Worm (Caenorhabditis elegans): ENCODE results near the gene Y37E11AM.2.

Y37E11AM.2 gene

ce11 chrIV:3731430-3731829 lies 6.2 kb upstream of the Y37E11AM.2 start:
- TF ChIP-seq zfh-2 (GFP tag; conservative IDR thresholded peaks at IDR 0.05) (peak; percentile 81), ZK185.1 (tag; optimal IDR thresholded peaks at IDR 0.05; ENCODE audit: poor library complexity, severe bottlenecking) (no peak), ceh-100 (GFP tag; IDR thresholded peaks at IDR 0.05) (no peak), egrh-3 (GFP tag; IDR thresholded peaks at IDR 0.05) (peak; percentile 20; the same call in 1 of the 2 replicates), ztf-25 (GFP tag; IDR thresholded peaks at IDR 0.05) (no peak), gei-17 (GFP tag; optimal IDR thresholded peaks at IDR 0.05) (no peak), nhr-120 (GFP tag; IDR thresholded peaks at IDR 0.05) (0 out of 2 replicates have a peak, but pooled peaks have one; percentile 48), mxl-1 (tag; optimal IDR thresholded peaks at IDR 0.05) (no peak)

- peak; percentile 18 for TF ChIP-seq snpc-1.3 (tag; optimal IDR thresholded peaks at IDR 0.05; ENCODE audit: insufficient read depth)
- no peak for TF ChIP-seq Y79H2A.3 (GFP tag; conservative IDR thresholded peaks at IDR 0.05)
- no peak for TF ChIP-seq ekl-4 (GFP tag; IDR thresholded peaks at IDR 0.05)
- peak in 1 of 3 experiments; percentile 76 for TF ChIP-seq lin-35 (GFP tag; optimal IDR thresholded peaks at IDR 0.05)
- TF ChIP-seq hlh-12 (tag; optimal IDR thresholded peaks at IDR 0.05), result no peak
- peak; percentile 37; the same call in 1 of the 2 replicates for TF ChIP-seq F33H1.4 (GFP tag; IDR thresholded peaks at IDR 0.05)
- peak; percentile 24 for TF ChIP-seq F23B12.7 (tag; optimal IDR thresholded peaks at IDR 0.05; ENCODE audit: insufficient read depth)
- peak; percentile 75 for TF ChIP-seq mcd-1 (GFP tag; IDR thresholded peaks at IDR 0.05)
- no peak for TF ChIP-seq Y95B8A.8 (GFP tag; IDR thresholded peaks at IDR 0.05)
- TF ChIP-seq ztf-18 (tag; optimal IDR thresholded peaks at IDR 0.05), result no peak
- TF ChIP-seq F37B4.10 (GFP tag; IDR thresholded peaks at IDR 0.05), result no peak
- peak; percentile 40; the same call in 1 of the 2 replicates for TF ChIP-seq madf-6 (GFP tag; IDR thresholded peaks at IDR 0.05)
- no peak for TF ChIP-seq cebp-1 (GFP tag; IDR thresholded peaks at IDR 0.05)
- peak; percentile 37 for TF ChIP-seq cebp-1 (tag; optimal IDR thresholded peaks at IDR 0.05)
- TF ChIP-seq hmg-1.2 (GFP tag; IDR thresholded peaks at IDR 0.05), result no peak
- 0 out of 2 replicates have a peak, but pooled peaks have one; percentile 28 for TF ChIP-seq rcor-1 (GFP tag; IDR thresholded peaks at IDR 0.05)
- no peak for TF ChIP-seq madf-8 (GFP tag; conservative IDR thresholded peaks at IDR 0.05)
- peak; percentile 78 for TF ChIP-seq lin-54 (GFP tag; optimal IDR thresholded peaks at IDR 0.05)
- peak; percentile 52; the same call in 1 of the 2 replicates for TF ChIP-seq K11D2.4 (GFP tag; IDR thresholded peaks at IDR 0.05)
- no peak for TF ChIP-seq Y67H2A.10 (GFP tag; conservative IDR thresholded peaks at IDR 0.05)
- TF ChIP-seq gei-17 (GFP tag; optimal IDR thresholded peaks at IDR 0.05), result no peak
- peak; percentile 43 for TF ChIP-seq athp-1 (tag; optimal IDR thresholded peaks at IDR 0.05)
- peak; percentile 49; the same call in 1 of the 2 replicates for TF ChIP-seq B0019.2 (GFP tag; conservative IDR thresholded peaks at IDR 0.05)
- TF ChIP-seq snpc-4 (GFP tag; optimal IDR thresholded peaks at IDR 0.05), result no peak
- TF ChIP-seq snpc-4 (tag; optimal IDR thresholded peaks at IDR 0.05), result peak in 2 of 4 experiments; percentile 40 to 48
- TF ChIP-seq snpc-3.4 (tag; optimal IDR thresholded peaks at IDR 0.05), result peak; percentile 56
- TF ChIP-seq dpl-1 (GFP tag; optimal IDR thresholded peaks at IDR 0.05), result peak; percentile 30
- peak; percentile 12 for TF ChIP-seq lsl-1 (GFP tag; optimal IDR thresholded peaks at IDR 0.05)
- TF ChIP-seq efl-1 (GFP tag; optimal IDR thresholded peaks at IDR 0.05), result peak; percentile 36
- TF ChIP-seq lin-40 (tag; optimal IDR thresholded peaks at IDR 0.05), result peak; percentile 63
- TF ChIP-seq mxl-1 (tag; optimal IDR thresholded peaks at IDR 0.05), result no peak
- peak; percentile 46; the same call in 1 of the 2 replicates for TF ChIP-seq D2030.7 (GFP tag; IDR thresholded peaks at IDR 0.05)
- peak; percentile 37; the same call in 1 of the 2 replicates for TF ChIP-seq dox-1 (GFP tag; IDR thresholded peaks at IDR 0.05)
- TF ChIP-seq attf-5 (GFP tag; optimal IDR thresholded peaks at IDR 0.05), result peak; percentile 84
- TF ChIP-seq Y56A3A.18 (GFP tag; IDR thresholded peaks at IDR 0.05), result no peak
- TF ChIP-seq tbp1 (GFP tag; optimal IDR thresholded peaks at IDR 0.05), result peak; percentile 40
- peak; percentile 68; the same call in 1 of the 2 replicates for TF ChIP-seq pbrm-1 (GFP tag; IDR thresholded peaks at IDR 0.05)
These were observed 584 bp upstream of the Y37E11AM.2 start, which contains the start of gene smgl-2 for ce11 chrIV:3725845-3726244. Gene smgl-2 (plus strand): TSS chrIV:3726164.

Measured in whole organism, young adult.